Worm (Caenorhabditis elegans): ENCODE data around the gene hlh-6.

ce11 chrII:9583461-9583860 lies 31.2 kb downstream of the hlh-6 start, which contains the start of gene wee-1.1:
- TF ChIP-seq elt-2 (tag; optimal IDR thresholded peaks at IDR 0.05): no peak
- no peak for TF ChIP-seq unc-98 (GFP tag; IDR thresholded peaks at IDR 0.05)
- TF ChIP-seq nhr-11 (tag; optimal IDR thresholded peaks at IDR 0.05): no peak
- no peak for TF ChIP-seq xbp-1 (tag; optimal IDR thresholded peaks at IDR 0.05)
- TF ChIP-seq ama-1 (optimal IDR thresholded peaks at IDR 0.05): no peak
- no peak for TF ChIP-seq nhr-71 (tag; optimal IDR thresholded peaks at IDR 0.05)

Data from whole organism, L1 larva.